Fruit fly (Drosophila melanogaster): ENCODE data around the gene Mau2.

Gene Mau2

dm6 chr3R:15196134-15197034 is 12.6 kb upstream of the Mau2 start, which contains the start of the genes Kpc1 and CG42542 (continued):
- TF ChIP-seq Bgb (GFP tag; IDR thresholded peaks at IDR 0.05; ENCODE audit: partially characterized antibody) = peak; percentile 84
- no peak for TF ChIP-seq Nf-YC (tag; optimal IDR thresholded peaks at IDR 0.05)
- peak; percentile 82 for TF ChIP-seq Opbp (GFP tag; IDR thresholded peaks at IDR 0.05; ENCODE audit: partially characterized antibody)
- no peak for TF ChIP-seq br (optimal IDR thresholded peaks at IDR 0.05)
- TF ChIP-seq ap (GFP tag; IDR thresholded peaks at IDR 0.05) = no peak
- peak; percentile 63 for TF ChIP-seq sug (tag; optimal IDR thresholded peaks at IDR 0.05)
- peak; percentile 56 for TF ChIP-seq kay (GFP tag; optimal IDR thresholded peaks at IDR 0.05)
- peak; percentile 34 for TF ChIP-seq Nf-YB (GFP tag; optimal IDR thresholded peaks at IDR 0.05)
- TF ChIP-seq Hmx (GFP tag; optimal IDR thresholded peaks at IDR 0.05) = peak; percentile 61
- TF ChIP-seq aop (GFP tag; IDR thresholded peaks at IDR 0.05) = no peak
- no peak for TF ChIP-seq CG8359 (GFP tag; optimal IDR thresholded peaks at IDR 0.05; ENCODE audit: borderline replicate concordance)
- no peak for TF ChIP-seq sqz (GFP tag; optimal IDR thresholded peaks at IDR 0.05)
- TF ChIP-seq Ravus (GFP tag; IDR thresholded peaks at IDR 0.05) = no peak
- peak; percentile 19 for TF ChIP-seq NC2α (GFP tag; optimal IDR thresholded peaks at IDR 0.05)
- TF ChIP-seq h (optimal IDR thresholded peaks at IDR 0.05) = no peak
- no peak for TF ChIP-seq fd102C (GFP tag; optimal IDR thresholded peaks at IDR 0.05)
- TF ChIP-seq hkb (optimal IDR thresholded peaks at IDR 0.05) = peak; percentile 35
- TF ChIP-seq hkb (GFP tag; IDR thresholded peaks at IDR 0.05) = 0 out of 2 replicates have a peak, but pooled peaks have one; percentile 20
- TF ChIP-seq CG10209 (GFP tag; optimal IDR thresholded peaks at IDR 0.05) = peak; percentile 66
- TF ChIP-seq CG11085 (GFP tag; IDR thresholded peaks at IDR 0.05) = no peak; the same call in 1 of the 2 replicates
- TF ChIP-seq Ssrp (tag; optimal IDR thresholded peaks at IDR 0.05) = peak; percentile 62
- peak; percentile 75 for TF ChIP-seq dmrt11E (tag; optimal IDR thresholded peaks at IDR 0.05)
- peak; percentile 37; the same call in 1 of the 2 replicates for TF ChIP-seq sisA (GFP tag; IDR thresholded peaks at IDR 0.05)
- peak; percentile 66 for TF ChIP-seq Mad (GFP tag; optimal IDR thresholded peaks at IDR 0.05)
- peak; percentile 75; the same call in 2 of the 3 replicates for TF ChIP-seq CG11456 (GFP tag; IDR thresholded peaks at IDR 0.05)
- peak; percentile 47 for TF ChIP-seq CG30431 (GFP tag; optimal IDR thresholded peaks at IDR 0.05)
- TF ChIP-seq Hr3 (GFP tag; optimal IDR thresholded peaks at IDR 0.05) = peak; percentile 74
- TF ChIP-seq chif (GFP tag; optimal IDR thresholded peaks at IDR 0.05) = peak; percentile 63 to 70
- peak; percentile 78 for TF ChIP-seq CG31441 (GFP tag; IDR thresholded peaks at IDR 0.05)
- TF ChIP-seq btn (GFP tag; optimal IDR thresholded peaks at IDR 0.05) = peak; percentile 16
- peak; percentile 44 for TF ChIP-seq ATbp (GFP tag; optimal IDR thresholded peaks at IDR 0.05)
- peak; percentile 47; the same call in 1 of the 2 replicates for TF ChIP-seq HLH3B (GFP tag; IDR thresholded peaks at IDR 0.05)
- peak; percentile 86 for TF ChIP-seq gro (GFP tag; optimal IDR thresholded peaks at IDR 0.05)
- no peak; the same call in 1 of the 2 replicates for TF ChIP-seq CG31224 (GFP tag; IDR thresholded peaks at IDR 0.05)
- TF ChIP-seq CG8765 (GFP tag; IDR thresholded peaks at IDR 0.05) = no peak; the same call in 1 of the 2 replicates
- TF ChIP-seq CG17328 (GFP tag; IDR thresholded peaks at IDR 0.05) = peak; percentile 19; the same call in 1 of the 2 replicates
- peak; percentile 94 for TF ChIP-seq CG10267 (tag; optimal IDR thresholded peaks at IDR 0.05)
- TF ChIP-seq Usf (GFP tag; optimal IDR thresholded peaks at IDR 0.05) = peak; percentile 31
- TF ChIP-seq CG11696 (GFP tag; IDR thresholded peaks at IDR 0.05) = 0 out of 2 replicates have a peak, but pooled peaks have one; percentile 30
- TF ChIP-seq CG14965 (GFP tag; optimal IDR thresholded peaks at IDR 0.05; ENCODE audit: borderline replicate concordance) = no peak
- no peak for TF ChIP-seq nau (GFP tag; optimal IDR thresholded peaks at IDR 0.05)
- peak; percentile 50 for TF ChIP-seq Dad (GFP tag; optimal IDR thresholded peaks at IDR 0.05)
- no peak for TF ChIP-seq CG43689 (GFP tag; IDR thresholded peaks at IDR 0.05)
- TF ChIP-seq CG8281 (tag; optimal IDR thresholded peaks at IDR 0.05) = no peak
- peak; percentile 81 for TF ChIP-seq slbo (GFP tag; IDR thresholded peaks at IDR 0.05)
- TF ChIP-seq Side (GFP tag; optimal IDR thresholded peaks at IDR 0.05) = peak; percentile 61
- peak; percentile 36 for TF ChIP-seq CG9797 (GFP tag; optimal IDR thresholded peaks at IDR 0.05)
- peak; percentile 91 for TF ChIP-seq CG9932 (GFP tag; IDR thresholded peaks at IDR 0.05)
- TF ChIP-seq lola (GFP tag; optimal IDR thresholded peaks at IDR 0.05) = peak in 1 of 3 experiments; percentile 81

Measured in whole organism, embryonic.